Worm (Caenorhabditis elegans) whole organism, L2 larva: ENCODE measurements around the gene Y60C6A.3.

Experiments
- C34F6.9 ChIP-seq: fragments of 150-350 bp; optimal IDR thresholded peaks from 2 replicates; lab custom pipeline; 2014; ENCODE audit warnings: missing biosample characterization, missing genetic modification characterization
- F13H6.1 ChIP-seq: sonication (generic microtip); optimal IDR thresholded peaks from 2 replicates; lab custom pipeline; 2016; ENCODE audit warnings: missing genetic modification characterization, missing compliant biosample characterization
- R02D3.7 ChIP-seq: fragments of 150-350 bp; optimal IDR thresholded peaks from 2 replicates; lab custom pipeline; 2014; ENCODE audit warnings: missing biosample characterization, missing genetic modification characterization
- Y55F3AM.14 ChIP-seq: fragments of 200-800 bp; sonication (Bioruptor generic); optimal IDR thresholded peaks from 2 replicates; lab custom pipeline; 2018; ENCODE audit warnings: mild to moderate bottlenecking, missing genetic modification characterization, missing compliant biosample characterization
- alr-1 ChIP-seq: fragments of 150-350 bp; optimal IDR thresholded peaks from 2 replicates; lab custom pipeline; 2014; ENCODE audit warnings: missing biosample characterization, missing genetic modification characterization
- aly-2 ChIP-seq: fragments of 150-350 bp; optimal IDR thresholded peaks from 2 replicates; lab custom pipeline; 2014; ENCODE audit warnings: missing biosample characterization, missing genetic modification characterization
- ama-1 ChIP-seq: fragments of 150-350 bp; optimal IDR thresholded peaks from 2 replicates; lab custom pipeline; 2018; ENCODE audit warnings: inconsistent platforms
- blmp-1 ChIP-seq: sonication (generic microtip); optimal IDR thresholded peaks from 2 replicates; lab custom pipeline; 2017; ENCODE audit warnings: missing genetic modification characterization, mild to moderate bottlenecking, missing compliant biosample characterization, antibody characterized with exemption, moderate library complexity; ENCODE audit not compliant: insufficient read depth
- ceh-16 ChIP-seq: fragments of 150-350 bp; optimal IDR thresholded peaks from 2 replicates; lab custom pipeline; 2014; ENCODE audit warnings: missing biosample characterization, missing genetic modification characterization
- ceh-82 ChIP-seq: fragments of 150-350 bp; optimal IDR thresholded peaks from 2 replicates; lab custom pipeline; 2014; ENCODE audit warnings: missing biosample characterization, missing genetic modification characterization
- crh-2 ChIP-seq: sonication (generic microtip); optimal IDR thresholded peaks from 2 replicates; lab custom pipeline; 2017; ENCODE audit warnings: missing biosample characterization, missing genetic modification characterization
- dmd-4 ChIP-seq: sonication (generic microtip); optimal IDR thresholded peaks from 2 replicates; lab custom pipeline; 2017; ENCODE audit warnings: missing biosample characterization, missing genetic modification characterization
- egl-27 ChIP-seq: sonication (generic microtip); optimal IDR thresholded peaks from 3 replicates; lab custom pipeline; 2017; ENCODE audit warnings: missing biosample characterization, missing genetic modification reagents, missing genetic modification characterization
- elt-1 ChIP-seq: fragments of 150-350 bp; optimal IDR thresholded peaks from 2 replicates; lab custom pipeline; 2014; ENCODE audit warnings: missing biosample characterization, missing genetic modification characterization
- elt-3 ChIP-seq: sonication (generic microtip); optimal IDR thresholded peaks from 2 replicates; lab custom pipeline; 2017; ENCODE audit warnings: missing biosample characterization, missing genetic modification characterization
- fos-1 ChIP-seq: fragments of 150-350 bp; optimal IDR thresholded peaks from 2 replicates; lab custom pipeline; 2014; ENCODE audit warnings: missing biosample characterization, missing genetic modification characterization
- gmeb-1 ChIP-seq: fragments of 150-350 bp; optimal IDR thresholded peaks from 2 replicates; lab custom pipeline; 2014; ENCODE audit warnings: missing biosample characterization, missing genetic modification characterization
- lin-11 ChIP-seq: fragments of 150-350 bp; sonication (generic microtip); optimal IDR thresholded peaks from 2 replicates; lab custom pipeline; 2014; ENCODE audit warnings: missing biosample characterization, missing genetic modification characterization, inconsistent platforms, mixed read lengths
- lin-13 ChIP-seq: fragments of 150-350 bp; optimal IDR thresholded peaks from 2 replicates; lab custom pipeline; 2014; ENCODE audit warnings: missing biosample characterization, missing genetic modification reagents, missing genetic modification characterization
- lsy-2 ChIP-seq, 2 experiments: fragments of 150-350 bp in 1 of 2; sonication (generic microtip) in 1 of 2; optimal IDR thresholded peaks; 2 replicates each; lab custom pipeline; 2014 to 2017; ENCODE audit warnings: missing biosample characterization in 2 of 2, missing genetic modification characterization in 2 of 2
- mdl-1 ChIP-seq, 2 experiments: fragments of 150-350 bp in 1 of 2; sonication (generic microtip) in 1 of 2; optimal IDR thresholded peaks; 2 replicates each; lab custom pipeline; 2017; ENCODE audit warnings: missing biosample characterization in 2 of 2, missing genetic modification characterization in 2 of 2
- nhr-10 ChIP-seq: sonication (generic microtip); optimal IDR thresholded peaks from 2 replicates; lab custom pipeline; 2017; ENCODE audit warnings: missing biosample characterization, missing genetic modification characterization
- nhr-11 ChIP-seq: fragments of 150-350 bp; optimal IDR thresholded peaks from 2 replicates; lab custom pipeline; 2014; ENCODE audit warnings: missing biosample characterization, missing genetic modification characterization
- nhr-12 ChIP-seq: fragments of 150-350 bp; optimal IDR thresholded peaks from 2 replicates; lab custom pipeline; 2014; ENCODE audit warnings: missing biosample characterization, missing genetic modification characterization
- nhr-129 ChIP-seq: fragments of 150-350 bp; optimal IDR thresholded peaks from 2 replicates; lab custom pipeline; 2014; ENCODE audit warnings: missing biosample characterization, missing genetic modification characterization
- nhr-21 ChIP-seq: fragments of 150-350 bp; optimal IDR thresholded peaks from 2 replicates; lab custom pipeline; 2014; ENCODE audit warnings: missing biosample characterization, missing genetic modification characterization
- nhr-23 ChIP-seq: fragments of 150-350 bp; optimal IDR thresholded peaks from 2 replicates; lab custom pipeline; 2014; ENCODE audit warnings: missing biosample characterization, missing genetic modification reagents, missing genetic modification characterization
- nhr-25 ChIP-seq: fragments of 150-350 bp; sonication (generic microtip); optimal IDR thresholded peaks from 3 replicates; lab custom pipeline; 2014; ENCODE audit warnings: missing biosample characterization, missing genetic modification characterization
- nhr-6 ChIP-seq: fragments of 150-350 bp; optimal IDR thresholded peaks from 2 replicates; lab custom pipeline; 2014; ENCODE audit warnings: missing biosample characterization, missing genetic modification characterization
- peb-1 ChIP-seq: fragments of 150-350 bp; optimal IDR thresholded peaks from 2 replicates; lab custom pipeline; 2014; ENCODE audit warnings: missing biosample characterization, missing genetic modification characterization
- sem-4 ChIP-seq: fragments of 150-350 bp; optimal IDR thresholded peaks from 2 replicates; lab custom pipeline; 2014; ENCODE audit warnings: missing biosample characterization, missing genetic modification reagents, missing genetic modification characterization
- skn-1 ChIP-seq: sonication (generic microtip); optimal IDR thresholded peaks from 2 replicates; lab custom pipeline; 2017; ENCODE audit warnings: missing biosample characterization, missing genetic modification characterization
- sma-3 ChIP-seq: sonication (generic microtip); optimal IDR thresholded peaks from 2 replicates; lab custom pipeline; 2016; ENCODE audit warnings: missing genetic modification reagents, missing genetic modification characterization, missing compliant biosample characterization
- sma-9 ChIP-seq, 2 experiments: fragments of 150-350 bp in 1 of 2; sonication (generic microtip) in 1 of 2; optimal IDR thresholded peaks; 2 replicates each; lab custom pipeline; 2014 to 2016; ENCODE audit warnings: missing genetic modification characterization in 2 of 2, mild to moderate bottlenecking in 1 of 2, missing biosample characterization in 1 of 2, missing compliant biosample characterization in 1 of 2, missing genetic modification reagents in 1 of 2, moderate library complexity in 1 of 2
- snpc-4 ChIP-seq: fragments of 150-350 bp; optimal IDR thresholded peaks from 2 replicates; lab custom pipeline; 2014; ENCODE audit warnings: missing biosample characterization, missing genetic modification characterization
- unc-39 ChIP-seq: fragments of 150-350 bp; optimal IDR thresholded peaks from 2 replicates; lab custom pipeline; 2014; ENCODE audit warnings: missing biosample characterization, missing genetic modification characterization
- zag-1 ChIP-seq: fragments of 150-350 bp; optimal IDR thresholded peaks from 2 replicates; lab custom pipeline; 2014; ENCODE audit warnings: missing biosample characterization, missing genetic modification characterization
- ztf-11 ChIP-seq: sonication (generic microtip); optimal IDR thresholded peaks from 2 replicates; lab custom pipeline; 2017; ENCODE audit warnings: missing biosample characterization, missing genetic modification characterization
- ztf-4 ChIP-seq: fragments of 150-350 bp; optimal IDR thresholded peaks from 2 replicates; lab custom pipeline; 2014; ENCODE audit warnings: missing biosample characterization, missing genetic modification characterization

Y60C6A.3 gene

ce11 chrV:4785333-4785852 is at the start of gene Y60C6A.3, which contains the start of gene Y60C6A.2:
TSS of gene Y60C6A.3 (plus strand) at chrV:4785802.
TSS of gene Y60C6A.2 (minus strand) at chrV:4785433.
- no peak for TF ChIP-seq ztf-4 (tag; lab: Kevin White, UChicago)
- TF ChIP-seq peb-1 (tag; lab: Kevin White, UChicago): no peak
- no peak for TF ChIP-seq snpc-4 (tag; lab: Kevin White, UChicago)
- no peak for TF ChIP-seq skn-1 (tag; lab: Kevin White, UChicago)

- TF ChIP-seq nhr-129 (tag; lab: Kevin White, UChicago) (no peak), alr-1 (no peak), fos-1 (peak; percentile 96)
- TF ChIP-seq, all 48 proteins: peak for 1
These were observed 47.9 kb upstream of the Y60C6A.3 start, which contains the start of gene F39G3.2 for ce11 chrV:4737727-4738126. TSS of gene F39G3.2 (plus strand) at chrV:4737831.

- TF ChIP-seq nhr-10 (tag; lab: Kevin White, UChicago): no peak
- TF ChIP-seq skn-1 (tag; lab: Kevin White, UChicago): no peak
- TF ChIP-seq C34F6.9 (tag; lab: Kevin White, UChicago): no peak
- peak; percentile 47 for TF ChIP-seq fos-1
- TF ChIP-seq gmeb-1 (tag; lab: Kevin White, UChicago): peak; percentile 7
- peak; percentile 65 for TF ChIP-seq nhr-129 (tag; lab: Kevin White, UChicago)
- TF ChIP-seq Y55F3AM.14 (GFP tag; lab: Kevin White, UChicago): no peak
- no peak for TF ChIP-seq nhr-25 (tag; lab: Kevin White, UChicago)
- no peak for TF ChIP-seq lin-11
- no peak for TF ChIP-seq nhr-11 (tag; lab: Kevin White, UChicago)
- no peak for TF ChIP-seq egl-27 (tag; lab: Kevin White, UChicago)
- TF ChIP-seq sma-9 (GFP tag; optimal IDR thresholded peaks at IDR 0.05; lab: Kevin White, UChicago): peak; percentile 45
- no peak for TF ChIP-seq sma-9 (tag; optimal IDR thresholded peaks at IDR 0.05; lab: Kevin White, UChicago)
- TF ChIP-seq ztf-11: no peak
- no peak for TF ChIP-seq nhr-23 (tag; lab: Kevin White, UChicago)
These were observed 43.4 kb upstream of the Y60C6A.3 start, which contains the start of gene ugt-61 for ce11 chrV:4742190-4742589. TSS of gene ugt-61 (plus strand) at chrV:4742422.

- TF ChIP-seq ceh-16 (tag; lab: Kevin White, UChicago) (no peak), egl-27 (tag; lab: Kevin White, UChicago) (no peak), zag-1 (no peak), nhr-21 (no peak), skn-1 (tag; lab: Kevin White, UChicago) (no peak), lin-11 (no peak)
These were observed 40.3 kb upstream of the Y60C6A.3 start, which contains the start of gene C18G1.7 for ce11 chrV:4745269-4745668. TSS of gene C18G1.7 (plus strand) at chrV:4745569.

- TF ChIP-seq ceh-82 (tag; lab: Kevin White, UChicago) (no peak), R02D3.7 (no peak), blmp-1 (tag; lab: Kevin White, UChicago) (no peak), skn-1 (tag; lab: Kevin White, UChicago) (no peak), F13H6.1 (no peak), aly-2 (tag; lab: Kevin White, UChicago) (no peak), mdl-1 (tag; optimal IDR thresholded peaks at IDR 0.05; lab: Kevin White, UChicago) (no peak), ama-1 (lab: Kevin White, UChicago) (no peak), alr-1 (no peak), sma-3 (GFP tag; lab: Kevin White, UChicago) (no peak), ztf-11 (no peak), elt-1 (tag; lab: Kevin White, UChicago) (no peak), nhr-11 (tag; lab: Kevin White, UChicago) (no peak), dmd-4 (no peak), gmeb-1 (tag; lab: Kevin White, UChicago) (no peak), nhr-6 (tag; lab: Kevin White, UChicago) (no peak)
These were observed 35.3 kb upstream of the Y60C6A.3 start, which contains the start of gene C18G1.6 for ce11 chrV:4750294-4750693. TSS of gene C18G1.6 (plus strand) at chrV:4750594.

- TF ChIP-seq sem-4 (tag; lab: Kevin White, UChicago) (no peak), snpc-4 (tag; lab: Kevin White, UChicago) (no peak), nhr-12 (no peak), aly-2 (tag; lab: Kevin White, UChicago) (no peak), lin-13 (GFP tag; lab: Kevin White, UChicago) (no peak), mdl-1 (tag; optimal IDR thresholded peaks at IDR 0.05; lab: Kevin White, UChicago) (no peak), nhr-25 (tag; lab: Kevin White, UChicago) (no peak), lsy-2 (tag; optimal IDR thresholded peaks at IDR 0.05; lab: Kevin White, UChicago) (no peak), unc-39 (no peak), fos-1 (no peak), elt-3 (no peak), gmeb-1 (tag; lab: Kevin White, UChicago) (no peak), crh-2 (tag; lab: Kevin White, UChicago) (no peak), alr-1 (no peak), ztf-4 (tag; lab: Kevin White, UChicago) (no peak), zag-1 (no peak), ceh-16 (tag; lab: Kevin White, UChicago) (no peak), F13H6.1 (no peak), skn-1 (tag; lab: Kevin White, UChicago) (no peak), Y55F3AM.14 (GFP tag; lab: Kevin White, UChicago) (no peak)
These were observed 31.5 kb upstream of the Y60C6A.3 start, which contains the start of gene hil-4 for ce11 chrV:4754123-4754522. TSS of gene hil-4 (plus strand) at chrV:4754313.
